Worm (Caenorhabditis elegans): ENCODE results near the gene lin-40.

DNA sequence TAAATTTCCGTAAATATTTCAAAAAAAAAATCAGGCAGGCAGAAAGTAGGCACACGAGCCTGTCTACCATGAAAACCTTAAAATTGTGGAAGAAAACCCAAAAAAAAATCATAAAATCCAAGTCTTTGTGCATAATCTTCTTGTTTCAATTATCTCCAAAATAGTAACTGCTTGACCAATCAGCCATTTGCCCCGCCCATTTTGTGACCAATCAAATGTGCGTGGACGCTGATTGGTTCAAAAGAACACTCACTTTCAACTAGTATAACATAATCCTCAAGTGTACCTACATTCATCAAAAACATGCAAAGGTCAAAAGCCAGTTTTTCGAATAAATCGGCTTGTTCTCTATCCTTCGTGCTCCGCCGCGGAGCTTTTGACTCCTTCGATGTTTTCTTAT, 26.3 kb upstream of the lin-40 start:
- no peak for TF ChIP-seq efl-1 (optimal IDR thresholded peaks at IDR 0.05)
- no peak for TF ChIP-seq efl-1 (GFP tag; optimal IDR thresholded peaks at IDR 0.05 in 1 of 2)
- no peak for TF ChIP-seq dsc-1 (tag; optimal IDR thresholded peaks at IDR 0.05)
- no peak for TF ChIP-seq skn-1 (tag; optimal IDR thresholded peaks at IDR 0.05)
- TF ChIP-seq snpc-4 (tag; optimal IDR thresholded peaks at IDR 0.05) = no peak
- TF ChIP-seq sox-4 (tag; optimal IDR thresholded peaks at IDR 0.05) = no peak
- no peak for TF ChIP-seq dpl-1 (GFP tag; optimal IDR thresholded peaks at IDR 0.05)
